Worm (Caenorhabditis elegans): ENCODE data around the gene dod-23.

DNA sequence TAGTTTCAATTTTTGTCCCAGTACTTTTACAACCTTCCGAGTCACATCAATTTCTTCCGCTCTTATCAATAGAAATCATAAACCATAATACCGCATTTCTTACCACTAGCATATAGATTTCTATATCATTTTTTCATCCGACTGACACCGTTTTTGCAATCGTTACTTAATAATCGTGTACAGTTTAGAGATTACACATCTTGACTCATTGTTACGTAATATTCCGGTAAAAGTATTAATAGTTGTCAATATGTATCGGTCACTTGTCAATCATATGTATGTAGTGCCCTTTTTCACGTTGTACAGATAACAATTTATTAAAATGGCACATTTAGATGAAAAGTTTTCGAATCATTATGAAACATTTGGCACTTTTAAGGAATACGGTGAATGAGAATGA, 1.0 kb upstream of the dod-23 start:
- no peak for TF ChIP-seq unc-62 (GFP tag; optimal IDR thresholded peaks at IDR 0.05)
- TF ChIP-seq nhr-23 (tag; optimal IDR thresholded peaks at IDR 0.05), result no peak
- TF ChIP-seq lin-11 (tag; optimal IDR thresholded peaks at IDR 0.05), result no peak
- TF ChIP-seq zag-1 (tag; optimal IDR thresholded peaks at IDR 0.05), result no peak
- TF ChIP-seq nhr-25 (tag; optimal IDR thresholded peaks at IDR 0.05), result no peak
- no peak for TF ChIP-seq ama-1 (optimal IDR thresholded peaks at IDR 0.05)
- no peak for TF ChIP-seq ztf-11 (tag; optimal IDR thresholded peaks at IDR 0.05)
